Worm (Caenorhabditis elegans) whole organism, young adult: ENCODE results near the gene col-132.

Experiments used
- B0261.1 ChIP-seq: sonication (generic microtip); optimal IDR thresholded peaks from 2 replicates; lab custom pipeline; 2016; ENCODE audit warnings: mild to moderate bottlenecking, missing genetic modification characterization, moderate library complexity, missing compliant biosample characterization
- F37B4.10 ChIP-seq: fragments of 200-800 bp; sonication (Bioruptor generic); IDR thresholded peaks from 2 replicates; pipeline ENCODE4 v1.3.6; 2022; ENCODE audit warnings: missing genetic modification characterization, missing compliant biosample characterization
- T26A5.8 ChIP-seq: sonication (generic microtip); optimal IDR thresholded peaks from 2 replicates; lab custom pipeline; 2016; ENCODE audit warnings: missing genetic modification characterization, missing compliant biosample characterization
- attf-6 ChIP-seq: fragments of 200-800 bp; sonication (Bioruptor generic); IDR thresholded peaks from 2 replicates; pipeline ENCODE4 v1.3.6; 2022; ENCODE audit warnings: missing genetic modification reagents, missing genetic modification characterization, missing compliant biosample characterization
- ceh-40 ChIP-seq: fragments of 200-800 bp; sonication (Bioruptor generic); IDR thresholded peaks from 2 replicates; pipeline ENCODE4 v1.3.6; 2022; ENCODE audit warnings: missing genetic modification characterization, missing compliant biosample characterization
- hmg-20 ChIP-seq: fragments of 200-800 bp; sonication (Bioruptor generic); IDR thresholded peaks from 2 replicates; pipeline ENCODE4 v1.3.6; 2022; ENCODE audit warnings: missing genetic modification reagents, missing genetic modification characterization, missing compliant biosample characterization
- hsf-1 ChIP-seq: fragments of 200-800 bp; sonication (Bioruptor generic); IDR thresholded peaks from 2 replicates; pipeline ENCODE4 v1.3.6; 2022; ENCODE audit warnings: missing genetic modification reagents, missing genetic modification characterization, missing compliant biosample characterization
- lag-1 ChIP-seq: fragments of 200-800 bp; sonication (Bioruptor generic); IDR thresholded peaks from 2 replicates; pipeline ENCODE4 v1.3.6; 2022; ENCODE audit warnings: missing genetic modification reagents, missing genetic modification characterization, missing compliant biosample characterization
- madf-10 ChIP-seq: sonication (generic microtip); optimal IDR thresholded peaks from 2 replicates; lab custom pipeline; 2016; ENCODE audit warnings: mild to moderate bottlenecking, missing genetic modification characterization, missing compliant biosample characterization
- mxl-1 ChIP-seq: sonication (generic microtip); optimal IDR thresholded peaks from 2 replicates; lab custom pipeline; 2016; ENCODE audit warnings: missing genetic modification characterization, missing compliant biosample characterization
- nfya-1 ChIP-seq: sonication (generic microtip); optimal IDR thresholded peaks from 2 replicates; lab custom pipeline; 2017; ENCODE audit warnings: antibody characterized with exemption, missing compliant biosample characterization, missing genetic modification characterization, borderline replicate concordance; ENCODE audit not compliant: insufficient read depth
- nhr-27 ChIP-seq: fragments of 200-800 bp; sonication (Bioruptor generic); optimal IDR thresholded peaks from 2 replicates; lab custom pipeline; 2018; ENCODE audit warnings: mild to moderate bottlenecking, missing genetic modification characterization, moderate library complexity, missing compliant biosample characterization
- rec-8 ChIP-seq, 2 experiments: sonication (generic microtip); optimal IDR thresholded peaks; 2 replicates each; lab custom pipeline; 2016; ENCODE audit warnings: mild to moderate bottlenecking in 2 of 2, missing genetic modification characterization in 2 of 2, missing genetic modification reagents in 2 of 2, missing genotype in 2 of 2, missing biosample characterization in 1 of 2, missing compliant biosample characterization in 1 of 2, moderate library complexity in 1 of 2
- rpc-1 ChIP-seq, 2 experiments: fragments of 150-350 bp in 1 of 2; sonication (generic microtip) in 1 of 2; optimal IDR thresholded peaks; 2 replicates each; lab custom pipeline; 2014 to 2018; ENCODE audit warnings: missing biosample characterization in 1 of 2, missing genetic modification characterization in 1 of 2, missing genetic modification reagents in 1 of 2, missing genotype in 1 of 2

DNA sequence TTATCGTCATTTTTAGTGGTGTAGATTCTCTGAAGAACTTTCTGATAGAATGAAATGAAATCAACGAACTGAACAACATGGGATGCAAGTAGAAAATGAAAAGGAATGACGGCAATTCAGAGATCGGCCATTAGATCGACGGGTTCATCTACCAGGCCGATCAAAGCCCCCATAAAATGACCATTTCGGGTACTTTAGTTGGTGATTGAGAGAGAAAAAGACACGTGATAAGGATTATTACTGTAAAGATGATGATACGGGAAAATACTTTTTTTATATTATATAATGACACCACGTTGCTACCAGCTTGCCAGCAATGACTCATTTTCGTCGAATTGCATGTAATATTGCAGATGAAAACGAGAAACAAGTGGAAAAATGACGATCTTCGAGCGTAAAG is 18.9 kb upstream of the col-132 start, which contains the start of gene best-1:
- TF ChIP-seq rpc-1 (optimal IDR thresholded peaks at IDR 0.05; lab: Kevin White, UChicago) = no peak
- no peak for TF ChIP-seq rpc-1 (tag; optimal IDR thresholded peaks at IDR 0.05; lab: Kevin White, UChicago)
- no peak for TF ChIP-seq attf-6 (GFP tag; lab: Robert Waterston, UW)
- TF ChIP-seq nfya-1 = no peak
- TF ChIP-seq ceh-40 (GFP tag; lab: Robert Waterston, UW) = no peak
- no peak for TF ChIP-seq madf-10 (tag; lab: Kevin White, UChicago)
- no peak for TF ChIP-seq F37B4.10 (GFP tag; lab: Robert Waterston, UW)
- no peak for TF ChIP-seq B0261.1 (tag; lab: Kevin White, UChicago)
- TF ChIP-seq T26A5.8 (tag; lab: Kevin White, UChicago) = no peak
- TF ChIP-seq hmg-20 = no peak
- no peak for TF ChIP-seq nhr-27
- no peak for TF ChIP-seq rec-8 (tag; optimal IDR thresholded peaks at IDR 0.05; lab: Kevin White, UChicago)
- no peak for TF ChIP-seq mxl-1 (tag; lab: Kevin White, UChicago)
- TF ChIP-seq lag-1 (GFP tag; lab: Robert Waterston, UW) = no peak
- no peak for TF ChIP-seq hsf-1
